Worm (Caenorhabditis elegans): ENCODE measurements around the gene ceh-7.

DNA sequence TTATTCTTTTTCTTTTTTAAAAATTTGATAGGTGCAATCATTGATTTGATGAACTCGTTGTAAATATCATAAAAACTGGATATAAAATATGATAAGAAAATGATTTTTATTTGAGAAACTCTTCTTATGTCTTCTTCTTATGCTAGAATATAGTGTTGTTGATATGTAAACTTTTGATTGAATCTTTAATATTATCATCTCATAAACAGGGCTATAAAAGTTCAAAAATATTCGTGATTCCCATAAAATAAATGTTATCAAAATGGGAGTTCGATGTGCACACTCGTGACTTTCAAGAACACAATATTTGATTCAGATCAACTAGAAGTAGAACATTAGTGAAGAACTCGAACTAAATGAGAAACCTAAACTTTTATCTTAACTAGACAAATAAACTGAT, 35.3 kb upstream of the ceh-7 start:
- TF ChIP-seq aly-2 (tag; optimal IDR thresholded peaks at IDR 0.05) = no peak
- no peak for TF ChIP-seq lsy-2 (tag; optimal IDR thresholded peaks at IDR 0.05)
- TF ChIP-seq nhr-25 (tag; optimal IDR thresholded peaks at IDR 0.05; ENCODE audit: borderline replicate concordance, insufficient read depth) = no peak
- TF ChIP-seq fkh-10 (GFP tag; optimal IDR thresholded peaks at IDR 0.05) = no peak
- TF ChIP-seq jun-1 (tag; optimal IDR thresholded peaks at IDR 0.05) = no peak
- TF ChIP-seq R02D3.7 (tag; optimal IDR thresholded peaks at IDR 0.05) = no peak
- no peak for TF ChIP-seq pha-4 (GFP tag; IDR thresholded peaks at IDR 0.05)
- TF ChIP-seq pha-4 (tag; optimal IDR thresholded peaks at IDR 0.05) = no peak
- no peak for TF ChIP-seq ces-1 (GFP tag; optimal IDR thresholded peaks at IDR 0.05)
- TF ChIP-seq lim-7 (GFP tag; IDR thresholded peaks at IDR 0.05) = no peak
- TF ChIP-seq nhr-77 (tag; optimal IDR thresholded peaks at IDR 0.05) = peak; percentile 82
- no peak for TF ChIP-seq egl-27 (tag; optimal IDR thresholded peaks at IDR 0.05)
- TF ChIP-seq D1046.2 (GFP tag; IDR thresholded peaks at IDR 0.05) = no peak
- TF ChIP-seq mdl-1 (tag; optimal IDR thresholded peaks at IDR 0.05) = peak in 1 of 2 experiments; percentile 34
